Fruit fly (Drosophila melanogaster) whole organism, embryonic: ENCODE measurements around the gene Ir67b.

Experiments used
- Blimp-1 ChIP-seq: fragments of 200-800 bp; sonication (Bioruptor generic); optimal IDR thresholded peaks from 3 replicates; lab custom pipeline; 2018; ENCODE audit warnings: missing biosample characterization, missing genetic modification characterization, mild to moderate bottlenecking, moderate library complexity, missing genetic modification reagents
- CG10431 ChIP-seq: fragments of 200-800 bp; sonication (Bioruptor generic); optimal IDR thresholded peaks from 3 replicates; lab custom pipeline; 2018; ENCODE audit warnings: missing biosample characterization, mild to moderate bottlenecking, missing genetic modification characterization
- CG10979 ChIP-seq: fragments of 200-800 bp; sonication (Bioruptor generic); optimal IDR thresholded peaks from 2 replicates; lab custom pipeline; 2018; ENCODE audit warnings: missing biosample characterization, mild to moderate bottlenecking, missing genetic modification characterization, moderate library complexity
- CG11247 ChIP-seq: fragments of 200-800 bp; sonication (Bioruptor generic); IDR thresholded peaks from 2 replicates; pipeline ENCODE4 v1.3.6; 2022; ENCODE audit warnings: missing biosample characterization, missing genetic modification characterization
- CG12104 ChIP-seq: fragments of 200-800 bp; sonication (Bioruptor generic); optimal IDR thresholded peaks from 3 replicates; lab custom pipeline; 2016; ENCODE audit warnings: missing biosample characterization, missing genetic modification characterization
- CG1603 ChIP-seq: fragments of 200-800 bp; sonication (Bioruptor generic); optimal IDR thresholded peaks from 2 replicates; lab custom pipeline; 2019; ENCODE audit warnings: missing biosample characterization, mild to moderate bottlenecking, missing genetic modification characterization, moderate library complexity
- CG17385 ChIP-seq: fragments of 200-800 bp; sonication (Bioruptor generic); optimal IDR thresholded peaks from 3 replicates; lab custom pipeline; 2018; ENCODE audit warnings: missing biosample characterization, mild to moderate bottlenecking, missing genetic modification characterization
- CG2116 ChIP-seq: fragments of 200-800 bp; sonication (Bioruptor generic); optimal IDR thresholded peaks from 3 replicates; lab custom pipeline; 2018; ENCODE audit warnings: missing biosample characterization, mild to moderate bottlenecking, missing genetic modification characterization
- CG2712 ChIP-seq: fragments of 200-800 bp; optimal IDR thresholded peaks from 3 replicates; lab custom pipeline; 2019; ENCODE audit warnings: missing biosample characterization, mild to moderate bottlenecking, missing genetic modification characterization, moderate library complexity
- CG7839 ChIP-seq: fragments of 200-800 bp; sonication (Bioruptor generic); optimal IDR thresholded peaks from 3 replicates; lab custom pipeline; 2018; ENCODE audit warnings: missing biosample characterization, mild to moderate bottlenecking, missing genetic modification characterization, moderate library complexity
- Drgx ChIP-seq: fragments of 200-800 bp; sonication (Bioruptor generic); IDR thresholded peaks from 2 replicates; pipeline ENCODE4 v1.3.6; 2022; ENCODE audit warnings: missing biosample characterization, missing genetic modification characterization
- Ets65A ChIP-seq: fragments of 200-800 bp; sonication (Bioruptor generic); peaks from one replicate; lab custom pipeline; 2016; ENCODE audit warnings: missing biosample characterization, missing genetic modification characterization
- Fer2 ChIP-seq: fragments of 200-800 bp; sonication (Bioruptor generic); optimal IDR thresholded peaks from 2 replicates; lab custom pipeline; 2018; ENCODE audit warnings: missing biosample characterization, mild to moderate bottlenecking, missing genetic modification characterization, moderate library complexity
- Hmr ChIP-seq: fragments of 200-800 bp; sonication (Bioruptor generic); optimal IDR thresholded peaks from 3 replicates; lab custom pipeline; 2017; ENCODE audit warnings: mild to moderate bottlenecking, missing biosample characterization, missing genetic modification reagents, missing genetic modification characterization
- Med ChIP-seq: fragments of 200-800 bp; sonication (Bioruptor generic); peaks from one replicate; lab custom pipeline; 2016; ENCODE audit warnings: missing biosample characterization, missing genetic modification characterization, mild to moderate bottlenecking, inconsistent platforms, moderate library complexity
- NFAT ChIP-seq: fragments of 200-800 bp; sonication (Bioruptor generic); IDR thresholded peaks from 2 replicates; pipeline ENCODE4 v1.3.6; 2022; ENCODE audit warnings: missing biosample characterization, missing genetic modification characterization
- Xrp1 ChIP-seq: fragments of 200-800 bp; sonication (Bioruptor generic); IDR thresholded peaks from 2 replicates; pipeline ENCODE4 v1.3.6; 2022; ENCODE audit warnings: missing biosample characterization, missing genetic modification characterization
- corto ChIP-seq: fragments of 200-800 bp; sonication (Bioruptor generic); optimal IDR thresholded peaks from 2 replicates; lab custom pipeline; 2016; ENCODE audit warnings: missing biosample characterization, mild to moderate bottlenecking, missing genetic modification characterization, moderate library complexity
- crol ChIP-seq: fragments of 200-800 bp; sonication (Bioruptor generic); IDR thresholded peaks from 2 replicates; pipeline ENCODE4 v1.3.6; 2022; ENCODE audit warnings: missing biosample characterization, missing genetic modification characterization
- fd64A ChIP-seq: fragments of 200-800 bp; sonication (Bioruptor generic); optimal IDR thresholded peaks from 3 replicates; lab custom pipeline; 2018; ENCODE audit warnings: missing biosample characterization, mild to moderate bottlenecking, missing genetic modification characterization
- lbe ChIP-seq: fragments of 200-800 bp; sonication (Bioruptor generic); optimal IDR thresholded peaks from 2 replicates; lab custom pipeline; 2016; ENCODE audit warnings: missing biosample characterization, mild to moderate bottlenecking, missing genetic modification characterization
- maf-S ChIP-seq: fragments of 200-800 bp; sonication (Bioruptor generic); optimal IDR thresholded peaks from 2 replicates; lab custom pipeline; 2016; ENCODE audit warnings: missing biosample characterization, missing genetic modification characterization
- nom ChIP-seq: fragments of 200-800 bp; sonication (Bioruptor generic); optimal IDR thresholded peaks from 2 replicates; lab custom pipeline; 2017; ENCODE audit warnings: missing biosample characterization, missing genetic modification characterization, mild to moderate bottlenecking, moderate library complexity, missing genetic modification reagents
- p53 ChIP-seq: fragments of 200-800 bp; sonication (Bioruptor generic); optimal IDR thresholded peaks from 2 replicates; lab custom pipeline; 2016; ENCODE audit warnings: missing biosample characterization, missing genetic modification characterization

The Ir67b gene

DNA sequence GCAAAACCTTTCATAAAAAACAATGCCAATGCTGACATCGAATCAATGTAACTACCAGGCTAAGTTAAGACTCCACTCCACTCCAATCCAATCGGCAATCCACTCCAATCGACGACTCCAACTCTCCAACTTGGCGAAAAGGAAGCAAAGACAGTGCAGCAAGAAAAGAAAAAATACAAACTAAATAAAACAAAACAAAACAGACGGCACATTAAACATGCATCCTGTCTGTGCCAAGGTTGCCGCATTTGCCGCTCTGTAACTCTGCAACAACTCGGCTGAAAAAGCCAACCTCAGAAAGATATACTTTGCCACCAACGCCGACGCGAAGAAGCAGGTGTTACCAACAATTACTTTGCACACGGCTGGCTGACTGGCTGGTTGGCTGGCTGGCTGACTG, 45.2 kb downstream of the Ir67b start:
- TF ChIP-seq NFAT (GFP tag; lab: Robert Waterston, UW) (no peak), nom (peak; percentile 69)

DNA sequence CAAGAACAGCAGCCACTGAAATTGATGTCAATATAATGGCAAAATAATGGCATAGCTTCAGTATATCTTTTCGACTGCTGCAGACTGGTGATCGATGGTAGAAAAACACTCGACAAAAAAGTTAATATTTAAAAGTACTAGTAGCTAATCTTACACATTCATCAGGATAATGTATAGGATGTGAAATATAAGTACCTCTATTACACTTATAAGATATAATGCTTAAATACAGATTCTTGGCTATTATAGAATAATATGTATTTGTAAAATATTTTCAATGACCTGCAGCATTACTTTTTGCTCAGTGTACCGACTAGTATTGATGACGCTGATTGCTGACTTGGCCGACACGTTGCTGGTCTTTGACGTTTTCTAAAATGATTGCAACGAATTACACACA, 45.6 kb downstream of the Ir67b start:
- TF ChIP-seq fd64A (GFP tag; lab: Kevin White, UChicago) = no peak
- peak; percentile 55 for TF ChIP-seq Drgx (GFP tag; lab: Robert Waterston, UW)

DNA sequence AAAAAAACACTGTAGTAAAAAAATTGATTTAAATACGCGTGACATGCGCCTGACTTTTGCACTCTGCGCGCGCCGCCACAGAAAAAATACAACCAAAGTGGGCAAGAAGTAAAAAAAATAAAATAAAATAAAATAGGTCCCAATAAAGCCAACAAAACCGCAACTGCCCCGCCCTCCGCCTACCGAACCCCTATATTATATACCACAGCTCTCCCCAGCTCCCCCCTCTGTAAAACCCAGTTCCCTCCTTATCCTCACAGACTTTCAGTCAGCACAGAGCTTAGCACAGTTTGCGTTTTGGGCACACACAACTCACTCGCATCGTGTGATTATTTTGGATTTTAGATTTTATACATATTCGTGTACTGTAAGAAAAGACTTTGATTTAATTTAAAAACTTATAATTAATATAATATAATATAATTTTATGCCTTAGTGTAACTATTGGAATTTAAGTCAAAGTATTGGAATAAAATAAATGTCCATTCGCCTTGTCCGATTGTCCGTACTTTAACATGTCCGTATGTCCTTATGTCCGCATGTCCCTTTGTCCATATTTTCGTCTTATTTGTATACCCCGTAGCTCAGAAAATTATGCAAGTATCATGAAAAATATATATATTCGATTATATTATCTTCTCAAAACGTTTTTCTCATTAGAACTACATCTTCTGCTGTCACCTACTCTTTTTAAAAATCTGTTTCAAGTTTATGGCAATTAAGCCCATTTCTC, 46.9 kb downstream of the Ir67b start:
- TF ChIP-seq nom (peak; percentile 44), CG12104 (no peak), CG2712 (tag; lab: Kevin White, UChicago) (no peak), Xrp1 (GFP tag; lab: Robert Waterston, UW) (0 out of 2 replicates have a peak, but pooled peaks have one; percentile 9), CG10431 (GFP tag; lab: Kevin White, UChicago) (no peak), crol (GFP tag; lab: Robert Waterston, UW) (peak; percentile 31; the same call in 1 of the 2 replicates), CG2116 (GFP tag; lab: Kevin White, UChicago) (no peak)

- TF ChIP-seq p53 (GFP tag; lab: Kevin White, UChicago) (no peak), Fer2 (no peak), CG1603 (tag; lab: Kevin White, UChicago) (no peak)
Observed at dm6 chr3L:10382882-10383281, 48.9 kb downstream of the Ir67b start.

dm6 chr3L:10381857-10382256, 49.9 kb downstream of the Ir67b start:
- no peak for TF ChIP-seq Hmr
- peak; percentile 77 for TF ChIP-seq Ets65A (GFP tag; lab: Kevin White, UChicago)

- no peak for TF ChIP-seq CG10979 (tag; lab: Kevin White, UChicago)
- TF ChIP-seq Drgx (GFP tag; lab: Robert Waterston, UW) = peak; percentile 51; the same call in 1 of the 2 replicates
- no peak for TF ChIP-seq CG17385 (GFP tag; lab: Kevin White, UChicago)
- peak; percentile 29 for TF ChIP-seq Med (GFP tag; lab: Kevin White, UChicago)
- TF ChIP-seq CG11247 (GFP tag; lab: Robert Waterston, UW) = no peak
- TF ChIP-seq lbe (GFP tag; lab: Kevin White, UChicago) = peak; percentile 49
- TF ChIP-seq CG7839 (tag; lab: Kevin White, UChicago) = peak; percentile 11
- TF ChIP-seq Blimp-1 (GFP tag; lab: Kevin White, UChicago) = no peak
- peak; percentile 52 for TF ChIP-seq corto (GFP tag; lab: Kevin White, UChicago)
- no peak for TF ChIP-seq maf-S (GFP tag; lab: Kevin White, UChicago)
Observed at dm6 chr3L:10381275-10381674, 50.5 kb downstream of the Ir67b start.
